Worm (Caenorhabditis elegans): ENCODE data around the gene F58F9.4.

DNA sequence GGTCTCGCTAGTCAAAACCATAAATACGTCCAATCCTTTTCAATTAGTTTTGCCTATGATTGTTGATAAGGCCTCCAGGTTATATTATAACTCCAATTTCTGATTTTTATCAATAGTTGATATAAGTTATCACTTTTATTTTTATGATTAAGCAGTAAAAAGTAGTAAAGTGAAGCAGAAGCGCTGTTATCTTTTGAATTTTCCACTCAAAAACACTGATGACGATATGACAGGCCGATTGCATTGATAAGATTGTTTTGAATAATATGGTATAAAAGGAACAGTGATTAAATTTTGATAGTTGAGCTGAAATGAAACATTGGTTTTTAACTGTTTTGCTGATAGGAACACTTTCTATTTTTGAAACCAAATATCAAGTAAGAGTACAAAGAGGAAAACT is 45.2 kb upstream of the F58F9.4 start, which contains the start of gene asp-9:
- TF ChIP-seq nhr-237 (tag; optimal IDR thresholded peaks at IDR 0.05) (no peak), nhr-11 (tag; optimal IDR thresholded peaks at IDR 0.05) (no peak), ZK546.5 (tag; optimal IDR thresholded peaks at IDR 0.05) (no peak), snpc-4 (tag; optimal IDR thresholded peaks at IDR 0.05) (no peak), ceh-82 (tag; optimal IDR thresholded peaks at IDR 0.05) (no peak), mdl-1 (tag; optimal IDR thresholded peaks at IDR 0.05) (no peak), nhr-77 (tag; optimal IDR thresholded peaks at IDR 0.05) (no peak)

Data from whole organism, L2 larva.